Fruit fly (Drosophila melanogaster) whole organism, pupa: ENCODE results near the gene unc80.

Experiments used
- Pif1B ChIP-seq: fragments of 200-800 bp; sonication (Bioruptor generic); optimal IDR thresholded peaks from 3 replicates; lab custom pipeline; 2016; ENCODE audit warnings: missing biosample characterization, missing genetic modification characterization
- fd96Ca ChIP-seq: fragments of 200-800 bp; sonication (Bioruptor generic); IDR thresholded peaks from 3 replicates; pipeline ENCODE4 v1.3.6; 2022; ENCODE audit warnings: missing biosample characterization, missing genetic modification characterization

DNA sequence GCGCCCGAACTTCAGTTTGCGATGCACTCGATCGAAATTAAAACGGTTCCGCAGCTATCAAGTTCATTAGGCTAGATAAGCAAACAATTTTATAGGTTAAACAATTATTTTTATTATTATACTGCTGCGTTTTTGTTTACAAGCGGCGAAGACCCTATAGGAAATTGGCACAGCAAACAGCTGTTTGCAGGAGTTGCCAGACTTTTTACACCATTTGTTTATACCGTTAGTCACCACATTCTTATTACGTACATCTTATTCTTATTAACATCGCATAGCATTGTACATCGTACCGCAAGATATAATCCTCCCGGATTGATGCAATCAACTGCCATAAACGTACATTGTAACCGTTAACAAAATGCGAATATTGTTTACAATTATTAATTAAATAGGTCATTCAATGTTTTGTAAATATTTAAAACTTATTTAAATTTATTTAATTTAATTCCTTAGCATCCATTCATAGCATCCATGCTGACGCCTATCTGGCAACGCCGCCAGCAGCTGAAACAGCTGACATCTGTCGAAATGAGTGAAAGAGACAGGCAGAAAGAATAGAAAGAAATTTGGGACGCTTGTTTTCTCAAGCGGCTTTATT is 44.4 kb downstream of the unc80 start, which contains the start of the genes CROT and CG12877:
- peak; percentile 61 for TF ChIP-seq Pif1B (GFP tag; lab: Kevin White, UChicago)
- peak; percentile 82 for TF ChIP-seq fd96Ca (GFP tag; lab: Robert Waterston, UW)
